Fruit fly (Drosophila melanogaster) whole organism, wandering third instar larva: ENCODE results near the gene CG17139.

Source experiments
- Hr78 ChIP-seq: fragments of >200 bp; optimal IDR thresholded peaks from 2 replicates; lab custom pipeline; 2017; ENCODE audit warnings: missing biosample characterization, missing genetic modification characterization
- Mio ChIP-seq: sonication (Bioruptor generic); optimal IDR thresholded peaks from 2 replicates; lab custom pipeline; 2016; ENCODE audit warnings: missing biosample characterization, missing genetic modification characterization
- br ChIP-seq: fragments of 200-800 bp; sonication (Bioruptor generic); optimal IDR thresholded peaks from 2 replicates; lab custom pipeline; 2016; ENCODE audit warnings: missing biosample characterization, missing genetic modification characterization
- dmrt93B ChIP-seq: fragments of 200-800 bp; sonication (Bioruptor generic); optimal IDR thresholded peaks from 2 replicates; lab custom pipeline; 2018; ENCODE audit warnings: missing biosample characterization, mild to moderate bottlenecking, missing genetic modification characterization
- sv ChIP-seq: fragments of 200-800 bp; sonication (Bioruptor generic); optimal IDR thresholded peaks from 3 replicates; lab custom pipeline; 2016; ENCODE audit warnings: missing biosample characterization, missing genetic modification characterization
- usp ChIP-seq: fragments of >200 bp; optimal IDR thresholded peaks from 2 replicates; lab custom pipeline; 2017; ENCODE audit warnings: missing biosample characterization, missing genetic modification characterization

- TF ChIP-seq dmrt93B (GFP tag; lab: Kevin White, UChicago): no peak
- TF ChIP-seq Hr78 (GFP tag; lab: Kevin White, UChicago): no peak
- no peak for TF ChIP-seq br (GFP tag; lab: Kevin White, UChicago)
- TF ChIP-seq usp (GFP tag; lab: Kevin White, UChicago): no peak
- TF ChIP-seq Mio (GFP tag; lab: Kevin White, UChicago): no peak
- TF ChIP-seq sv (GFP tag; lab: Kevin White, UChicago): no peak
Measured at dm6 chr2L:10795731-10796130, 49.7 kb downstream of the CG17139 start.
